Fruit fly (Drosophila melanogaster) whole organism, pupa: ENCODE data around the gene CG3568.

ENCODE experiments used
- CG10348 ChIP-seq: fragments of 200-800 bp; sonication (Bioruptor generic); IDR thresholded peaks from 2 replicates; pipeline ENCODE4 v1.3.6; 2022; ENCODE audit warnings: missing biosample characterization, missing genetic modification characterization
- CG12605 ChIP-seq: fragments of 200-800 bp; sonication (Bioruptor generic); IDR thresholded peaks from 2 replicates; pipeline ENCODE4 v1.3.6; 2022; ENCODE audit warnings: missing biosample characterization, missing genetic modification characterization
- CG13204 ChIP-seq: fragments of 200-800 bp; sonication (Bioruptor generic); optimal IDR thresholded peaks from 2 replicates; lab custom pipeline; 2018; ENCODE audit warnings: missing biosample characterization, mild to moderate bottlenecking, missing genetic modification characterization, moderate library complexity
- CG14655 ChIP-seq: fragments of 200-800 bp; sonication (Bioruptor generic); optimal IDR thresholded peaks from 3 replicates; lab custom pipeline; 2017; ENCODE audit warnings: mild to moderate bottlenecking, missing biosample characterization, missing genetic modification reagents, missing genetic modification characterization
- CG15710 ChIP-seq: fragments of 200-800 bp; sonication (Bioruptor generic); optimal IDR thresholded peaks from 2 replicates; lab custom pipeline; 2018; ENCODE audit warnings: missing biosample characterization, mild to moderate bottlenecking, missing genetic modification characterization, moderate library complexity
- CG17806 ChIP-seq: fragments of 200-800 bp; sonication (Bioruptor generic); optimal IDR thresholded peaks from 2 replicates; lab custom pipeline; 2018; ENCODE audit warnings: missing biosample characterization, mild to moderate bottlenecking, missing genetic modification characterization, moderate library complexity
- CG32121 ChIP-seq: fragments of 200-800 bp; sonication (Bioruptor generic); IDR thresholded peaks from 2 replicates; pipeline ENCODE4 v1.3.6; 2022; ENCODE audit warnings: missing biosample characterization, missing genetic modification characterization
- CG34367 ChIP-seq: fragments of 200-800 bp; sonication (Bioruptor generic); optimal IDR thresholded peaks from 2 replicates; lab custom pipeline; 2018; ENCODE audit warnings: missing biosample characterization, mild to moderate bottlenecking, missing genetic modification characterization
- CG4496 ChIP-seq: fragments of 200-800 bp; sonication (Bioruptor generic); IDR thresholded peaks from 3 replicates; pipeline ENCODE4 v1.3.6; 2022; ENCODE audit warnings: missing biosample characterization, missing genetic modification characterization
- CG8159 ChIP-seq: fragments of 200-800 bp; sonication (Bioruptor generic); optimal IDR thresholded peaks from 3 replicates; lab custom pipeline; 2018; ENCODE audit warnings: missing biosample characterization, mild to moderate bottlenecking, missing genetic modification characterization, moderate library complexity
- CG8301 ChIP-seq: fragments of 200-800 bp; sonication (Bioruptor generic); optimal IDR thresholded peaks from 2 replicates; lab custom pipeline; 2018; ENCODE audit warnings: missing biosample characterization, mild to moderate bottlenecking, missing genetic modification characterization
- CG9948 ChIP-seq: fragments of 200-800 bp; sonication (Bioruptor generic); optimal IDR thresholded peaks from 2 replicates; lab custom pipeline; 2018; ENCODE audit warnings: missing biosample characterization, mild to moderate bottlenecking, missing genetic modification characterization, moderate library complexity
- D1 ChIP-seq: fragments of 200-800 bp; sonication (Bioruptor generic); optimal IDR thresholded peaks from 2 replicates; lab custom pipeline; 2018; ENCODE audit warnings: missing biosample characterization, mild to moderate bottlenecking, missing genetic modification characterization, moderate library complexity
- EcR ChIP-seq: fragments of 200-800 bp; sonication (Bioruptor generic); optimal IDR thresholded peaks from 3 replicates; lab custom pipeline; 2019; ENCODE audit warnings: missing biosample characterization, missing genetic modification characterization, mild to moderate bottlenecking, moderate library complexity, missing genetic modification reagents
- Ets98B ChIP-seq: fragments of 200-800 bp; sonication (Bioruptor generic); IDR thresholded peaks from 2 replicates; pipeline ENCODE4 v1.3.6; 2022; ENCODE audit warnings: missing biosample characterization, missing genetic modification characterization
- Pif1A ChIP-seq: fragments of 200-800 bp; sonication (Bioruptor generic); optimal IDR thresholded peaks from 3 replicates; lab custom pipeline; 2016; ENCODE audit warnings: missing biosample characterization, missing genetic modification characterization
- Pif1B ChIP-seq: fragments of 200-800 bp; sonication (Bioruptor generic); optimal IDR thresholded peaks from 3 replicates; lab custom pipeline; 2016; ENCODE audit warnings: missing biosample characterization, missing genetic modification characterization
- Snoo ChIP-seq: fragments of 200-800 bp; sonication (Bioruptor generic); optimal IDR thresholded peaks from 3 replicates; lab custom pipeline; 2017; ENCODE audit warnings: missing biosample characterization, mild to moderate bottlenecking, missing genetic modification characterization, inconsistent platforms
- fd96Ca ChIP-seq: fragments of 200-800 bp; sonication (Bioruptor generic); IDR thresholded peaks from 3 replicates; pipeline ENCODE4 v1.3.6; 2022; ENCODE audit warnings: missing biosample characterization, missing genetic modification characterization
- gl ChIP-seq: fragments of 200-800 bp; sonication (Bioruptor generic); optimal IDR thresholded peaks from 2 replicates; lab custom pipeline; 2018; ENCODE audit warnings: missing biosample characterization, mild to moderate bottlenecking, missing genetic modification characterization
- rn ChIP-seq: fragments of 200-800 bp; sonication (Bioruptor generic); IDR thresholded peaks from 2 replicates; pipeline ENCODE4 v1.3.6; 2022; ENCODE audit warnings: missing biosample characterization, missing genetic modification characterization

Gene CG3568

DNA sequence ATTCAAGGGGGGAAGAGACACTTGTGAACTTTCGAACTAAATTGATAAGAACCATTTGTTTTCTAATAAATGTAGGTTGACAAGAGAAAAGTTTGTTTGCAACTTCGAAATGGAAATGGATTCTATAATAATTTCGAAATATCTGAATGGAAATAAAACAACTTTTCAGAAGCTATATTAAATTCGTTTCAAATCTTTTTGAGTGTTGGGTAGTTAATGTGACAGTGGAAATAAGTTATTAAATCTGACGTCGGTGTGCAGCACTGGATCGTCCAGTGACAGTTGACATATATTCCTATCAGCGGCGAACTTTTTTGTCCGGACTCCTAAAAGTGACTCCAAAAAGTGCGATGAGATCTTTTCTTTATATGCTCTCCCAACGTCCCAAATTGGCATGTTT, at the start of gene CG3568:
TSS of gene CG3568 (plus strand) at position 278 of the 400 bp plus-strand sequence.
- no peak for TF ChIP-seq EcR (GFP tag; lab: Kevin White, UChicago)
- TF ChIP-seq gl (tag; lab: Kevin White, UChicago) = no peak
- TF ChIP-seq Pif1B (GFP tag; lab: Kevin White, UChicago) = no peak
- no peak for TF ChIP-seq CG14655 (GFP tag; lab: Kevin White, UChicago)
- TF ChIP-seq CG32121 (GFP tag; lab: Robert Waterston, UW) = no peak
- no peak for TF ChIP-seq Snoo
- TF ChIP-seq Ets98B (GFP tag; lab: Robert Waterston, UW) = no peak
- no peak for TF ChIP-seq rn
- TF ChIP-seq CG10348 (GFP tag; lab: Robert Waterston, UW) = no peak

DNA sequence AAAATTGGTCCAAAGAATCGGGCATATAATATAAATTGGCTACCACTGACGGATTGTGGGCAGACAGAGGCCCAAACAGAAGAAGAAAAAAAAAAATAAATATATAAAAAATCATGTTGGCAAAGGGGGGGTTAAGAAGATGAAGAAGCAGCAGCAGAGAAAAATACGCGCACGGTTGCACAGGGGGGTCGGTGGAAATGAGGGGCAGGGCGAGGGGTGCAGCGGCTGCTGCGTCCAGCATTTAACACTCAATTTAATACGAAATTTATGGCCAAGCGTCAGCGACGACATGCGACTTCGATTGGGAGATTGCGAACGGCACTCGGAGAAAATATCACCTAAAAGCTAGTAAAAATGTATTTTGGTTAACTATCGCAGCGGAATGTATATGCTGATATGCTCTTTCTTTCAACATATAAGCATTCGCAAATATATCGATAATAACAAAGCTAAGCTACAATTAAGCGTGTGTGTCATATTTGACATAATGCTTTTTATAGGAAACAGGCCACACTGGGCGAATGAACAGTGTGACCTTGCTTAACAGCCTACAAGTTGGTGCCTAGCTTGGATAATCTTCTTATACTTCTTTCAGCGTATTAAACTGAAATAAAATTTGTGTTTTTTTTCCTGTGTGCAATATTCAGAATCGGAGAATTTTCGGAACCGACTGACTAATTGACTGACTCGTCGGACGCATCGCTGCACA, 49.1 kb upstream of the CG3568 start:
- TF ChIP-seq Snoo (no peak), Pif1B (GFP tag; lab: Kevin White, UChicago) (no peak)

DNA sequence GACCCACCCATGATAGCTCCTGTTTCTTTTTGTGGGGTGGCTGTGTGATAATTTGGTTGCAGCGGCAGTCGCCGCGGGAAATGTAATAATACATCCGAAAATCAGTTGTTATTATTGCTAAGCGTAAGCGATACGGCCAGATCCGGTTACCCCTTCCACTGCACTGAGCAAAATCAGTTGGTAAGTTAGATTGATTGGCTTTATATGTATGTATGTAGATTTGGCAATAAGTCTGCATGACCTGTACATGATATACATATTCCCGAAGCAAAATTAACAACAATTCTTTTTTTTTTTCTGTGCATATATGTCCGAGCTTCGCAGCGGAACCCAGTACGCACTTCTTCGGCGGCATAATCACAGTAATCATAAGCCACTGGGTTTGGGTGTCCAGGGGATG, 44.2 kb upstream of the CG3568 start:
- TF ChIP-seq CG10348 (GFP tag; lab: Robert Waterston, UW) (no peak), gl (tag; lab: Kevin White, UChicago) (no peak), CG32121 (GFP tag; lab: Robert Waterston, UW) (no peak), CG17806 (tag; lab: Kevin White, UChicago) (no peak), Snoo (no peak), CG13204 (no peak), CG8159 (tag; lab: Kevin White, UChicago) (no peak), CG8301 (tag; lab: Kevin White, UChicago) (no peak)

DNA sequence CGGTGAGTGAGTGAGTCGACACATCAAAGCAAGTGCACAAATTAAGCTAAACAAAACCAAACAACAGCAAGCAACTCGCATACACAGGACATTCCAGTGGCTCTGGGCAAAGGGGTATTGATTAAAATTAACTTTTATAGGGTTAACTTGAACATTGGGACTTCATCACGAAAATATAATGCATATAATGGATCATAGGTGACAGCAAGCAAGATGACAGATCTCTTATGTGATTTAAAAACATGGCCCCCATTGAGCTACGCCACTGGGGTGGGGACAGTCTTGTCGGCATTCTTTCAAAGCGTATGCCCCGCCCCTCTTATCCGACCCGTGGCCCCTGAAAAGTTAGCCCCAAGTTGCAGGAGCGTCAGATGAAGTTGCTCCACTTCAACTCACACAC, 38.9 kb upstream of the CG3568 start:
- TF ChIP-seq CG10348 (GFP tag; lab: Robert Waterston, UW) (no peak), CG9948 (tag; lab: Kevin White, UChicago) (peak; percentile 40), CG17806 (tag; lab: Kevin White, UChicago) (peak; percentile 34), rn (no peak), D1 (tag; lab: Kevin White, UChicago) (no peak), CG4496 (GFP tag; lab: Robert Waterston, UW) (no peak), CG12605 (GFP tag; lab: Robert Waterston, UW) (0 out of 2 replicates have a peak, but pooled peaks have one; percentile 13), CG8301 (tag; lab: Kevin White, UChicago) (peak; percentile 20), Ets98B (GFP tag; lab: Robert Waterston, UW) (no peak), CG32121 (GFP tag; lab: Robert Waterston, UW) (no peak), gl (tag; lab: Kevin White, UChicago) (no peak), Pif1B (GFP tag; lab: Kevin White, UChicago) (peak; percentile 27), CG15710 (peak; percentile 39), Pif1A (GFP tag; lab: Kevin White, UChicago) (peak; percentile 20), CG34367 (peak; percentile 27), Snoo (no peak), CG8159 (tag; lab: Kevin White, UChicago) (peak; percentile 51), CG13204 (no peak), fd96Ca (0 out of 3 replicates have a peak, but pooled peaks have one; percentile 13), CG14655 (GFP tag; lab: Kevin White, UChicago) (peak; percentile 44), EcR (GFP tag; lab: Kevin White, UChicago) (no peak)

DNA sequence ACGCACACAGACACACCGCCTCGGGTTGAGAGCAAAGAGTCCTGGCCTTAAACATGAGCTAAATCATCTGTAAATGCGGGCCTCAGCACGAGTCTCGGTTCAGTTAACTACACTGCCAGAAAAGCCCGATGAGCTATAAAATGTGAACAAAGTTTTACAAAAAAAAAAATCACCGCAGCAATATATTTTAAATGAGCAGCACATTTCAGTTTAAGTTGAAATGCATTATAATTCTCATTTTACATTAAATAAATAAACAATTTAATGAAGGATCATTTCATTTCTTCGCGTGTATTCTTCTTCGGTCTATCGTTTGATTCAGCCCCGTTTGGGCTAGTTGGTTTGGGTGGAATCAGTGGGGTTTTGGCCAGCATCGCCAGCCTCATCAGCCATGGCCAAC, 37.1 kb upstream of the CG3568 start:
- TF ChIP-seq CG13204 = no peak
- no peak for TF ChIP-seq gl (tag; lab: Kevin White, UChicago)
- no peak for TF ChIP-seq Ets98B (GFP tag; lab: Robert Waterston, UW)
- no peak for TF ChIP-seq Pif1B (GFP tag; lab: Kevin White, UChicago)
- TF ChIP-seq Pif1A (GFP tag; lab: Kevin White, UChicago) = no peak
- no peak for TF ChIP-seq EcR (GFP tag; lab: Kevin White, UChicago)
- TF ChIP-seq rn = no peak

DNA sequence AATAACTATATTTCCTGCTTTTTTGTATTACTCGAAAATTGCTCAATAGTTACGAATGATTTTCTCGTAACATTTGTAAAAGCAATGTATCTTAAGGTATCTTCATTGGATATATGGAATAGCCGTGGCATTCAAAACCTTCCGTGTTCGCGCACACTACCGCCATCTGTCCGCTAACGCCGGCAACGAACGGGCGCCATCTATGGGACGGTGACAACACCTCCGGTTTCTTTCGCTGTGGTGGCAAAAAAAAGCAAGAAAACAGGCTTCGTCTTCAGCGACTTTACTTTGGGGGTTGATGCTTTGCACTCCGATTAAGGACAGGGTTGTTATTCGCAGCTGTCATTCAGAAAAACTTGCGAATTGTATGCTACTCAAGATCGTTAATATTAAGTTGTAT, 35.3 kb upstream of the CG3568 start:
- TF ChIP-seq CG14655 (GFP tag; lab: Kevin White, UChicago) (peak; percentile 34), CG17806 (tag; lab: Kevin White, UChicago) (no peak), CG8301 (tag; lab: Kevin White, UChicago) (no peak), Ets98B (GFP tag; lab: Robert Waterston, UW) (no peak), Pif1A (GFP tag; lab: Kevin White, UChicago) (peak; percentile 6), Pif1B (GFP tag; lab: Kevin White, UChicago) (peak; percentile 3), fd96Ca (no peak; the same call in 2 of the 3 replicates), CG13204 (peak; percentile 10), CG8159 (tag; lab: Kevin White, UChicago) (no peak), CG32121 (GFP tag; lab: Robert Waterston, UW) (no peak), CG10348 (GFP tag; lab: Robert Waterston, UW) (no peak), EcR (GFP tag; lab: Kevin White, UChicago) (no peak), CG15710 (no peak), Snoo (peak; percentile 50), CG9948 (tag; lab: Kevin White, UChicago) (no peak), CG4496 (GFP tag; lab: Robert Waterston, UW) (peak; percentile 75), gl (tag; lab: Kevin White, UChicago) (no peak), CG34367 (peak; percentile 16), rn (no peak), CG12605 (GFP tag; lab: Robert Waterston, UW) (no peak), D1 (tag; lab: Kevin White, UChicago) (no peak)
